Fruit fly (Drosophila melanogaster) S2 (cell line): ENCODE data around the gene CG17944.

Experiments used
- CG8478 ChIP-seq: fragments of >200 bp; optimal IDR thresholded peaks from 2 replicates; lab custom pipeline; 2018
- CTCF ChIP-seq, 2 experiments: fragments of >200 bp; optimal IDR thresholded peaks; 2 replicates each; lab custom pipeline; 2018

- TF ChIP-seq CG8478 (lab: Kevin White, UChicago) (no peak), CTCF (optimal IDR thresholded peaks at IDR 0.05; lab: Kevin White, UChicago) (no peak)
Observed at dm6 chr3R:7369205-7369604, 7.3 kb upstream of the CG17944 start, which contains the start of gene MstProx.
